Fruit fly (Drosophila melanogaster) whole organism, pupa: Measurements from ENCODE around the gene CG6576.

Experiments
- CG12605 ChIP-seq: fragments of 200-800 bp; sonication (Bioruptor generic); IDR thresholded peaks from 2 replicates; pipeline ENCODE4 v1.3.6; 2022; ENCODE audit warnings: missing biosample characterization, missing genetic modification characterization
- CG13204 ChIP-seq: fragments of 200-800 bp; sonication (Bioruptor generic); optimal IDR thresholded peaks from 2 replicates; lab custom pipeline; 2018; ENCODE audit warnings: missing biosample characterization, mild to moderate bottlenecking, missing genetic modification characterization, moderate library complexity
- CG14655 ChIP-seq: fragments of 200-800 bp; sonication (Bioruptor generic); optimal IDR thresholded peaks from 3 replicates; lab custom pipeline; 2017; ENCODE audit warnings: mild to moderate bottlenecking, missing biosample characterization, missing genetic modification reagents, missing genetic modification characterization
- CG15710 ChIP-seq: fragments of 200-800 bp; sonication (Bioruptor generic); optimal IDR thresholded peaks from 2 replicates; lab custom pipeline; 2018; ENCODE audit warnings: missing biosample characterization, mild to moderate bottlenecking, missing genetic modification characterization, moderate library complexity
- CG17806 ChIP-seq: fragments of 200-800 bp; sonication (Bioruptor generic); optimal IDR thresholded peaks from 2 replicates; lab custom pipeline; 2018; ENCODE audit warnings: missing biosample characterization, mild to moderate bottlenecking, missing genetic modification characterization, moderate library complexity
- CG32121 ChIP-seq: fragments of 200-800 bp; sonication (Bioruptor generic); IDR thresholded peaks from 2 replicates; pipeline ENCODE4 v1.3.6; 2022; ENCODE audit warnings: missing biosample characterization, missing genetic modification characterization
- CG34367 ChIP-seq: fragments of 200-800 bp; sonication (Bioruptor generic); optimal IDR thresholded peaks from 2 replicates; lab custom pipeline; 2018; ENCODE audit warnings: missing biosample characterization, mild to moderate bottlenecking, missing genetic modification characterization
- CG4496 ChIP-seq: fragments of 200-800 bp; sonication (Bioruptor generic); IDR thresholded peaks from 3 replicates; pipeline ENCODE4 v1.3.6; 2022; ENCODE audit warnings: missing biosample characterization, missing genetic modification characterization
- CG8159 ChIP-seq: fragments of 200-800 bp; sonication (Bioruptor generic); optimal IDR thresholded peaks from 3 replicates; lab custom pipeline; 2018; ENCODE audit warnings: missing biosample characterization, mild to moderate bottlenecking, missing genetic modification characterization, moderate library complexity
- CG8301 ChIP-seq: fragments of 200-800 bp; sonication (Bioruptor generic); optimal IDR thresholded peaks from 2 replicates; lab custom pipeline; 2018; ENCODE audit warnings: missing biosample characterization, mild to moderate bottlenecking, missing genetic modification characterization
- CG9948 ChIP-seq: fragments of 200-800 bp; sonication (Bioruptor generic); optimal IDR thresholded peaks from 2 replicates; lab custom pipeline; 2018; ENCODE audit warnings: missing biosample characterization, mild to moderate bottlenecking, missing genetic modification characterization, moderate library complexity
- D1 ChIP-seq: fragments of 200-800 bp; sonication (Bioruptor generic); optimal IDR thresholded peaks from 2 replicates; lab custom pipeline; 2018; ENCODE audit warnings: missing biosample characterization, mild to moderate bottlenecking, missing genetic modification characterization, moderate library complexity
- EcR ChIP-seq: fragments of 200-800 bp; sonication (Bioruptor generic); optimal IDR thresholded peaks from 3 replicates; lab custom pipeline; 2019; ENCODE audit warnings: missing biosample characterization, missing genetic modification characterization, mild to moderate bottlenecking, moderate library complexity, missing genetic modification reagents
- Ets98B ChIP-seq: fragments of 200-800 bp; sonication (Bioruptor generic); IDR thresholded peaks from 2 replicates; pipeline ENCODE4 v1.3.6; 2022; ENCODE audit warnings: missing biosample characterization, missing genetic modification characterization
- Pif1A ChIP-seq: fragments of 200-800 bp; sonication (Bioruptor generic); optimal IDR thresholded peaks from 3 replicates; lab custom pipeline; 2016; ENCODE audit warnings: missing biosample characterization, missing genetic modification characterization
- Pif1B ChIP-seq: fragments of 200-800 bp; sonication (Bioruptor generic); optimal IDR thresholded peaks from 3 replicates; lab custom pipeline; 2016; ENCODE audit warnings: missing biosample characterization, missing genetic modification characterization
- Snoo ChIP-seq: fragments of 200-800 bp; sonication (Bioruptor generic); optimal IDR thresholded peaks from 3 replicates; lab custom pipeline; 2017; ENCODE audit warnings: missing biosample characterization, mild to moderate bottlenecking, missing genetic modification characterization, inconsistent platforms
- fd96Ca ChIP-seq: fragments of 200-800 bp; sonication (Bioruptor generic); IDR thresholded peaks from 3 replicates; pipeline ENCODE4 v1.3.6; 2022; ENCODE audit warnings: missing biosample characterization, missing genetic modification characterization
- gl ChIP-seq: fragments of 200-800 bp; sonication (Bioruptor generic); optimal IDR thresholded peaks from 2 replicates; lab custom pipeline; 2018; ENCODE audit warnings: missing biosample characterization, mild to moderate bottlenecking, missing genetic modification characterization
- rn ChIP-seq: fragments of 200-800 bp; sonication (Bioruptor generic); IDR thresholded peaks from 2 replicates; pipeline ENCODE4 v1.3.6; 2022; ENCODE audit warnings: missing biosample characterization, missing genetic modification characterization

Gene CG6576

dm6 chr3L:8798539-8798938 is 42.8 kb downstream of the CG6576 start:
- TF ChIP-seq CG14655 (GFP tag; lab: Kevin White, UChicago) (no peak), D1 (tag; lab: Kevin White, UChicago) (peak; percentile 4)

DNA sequence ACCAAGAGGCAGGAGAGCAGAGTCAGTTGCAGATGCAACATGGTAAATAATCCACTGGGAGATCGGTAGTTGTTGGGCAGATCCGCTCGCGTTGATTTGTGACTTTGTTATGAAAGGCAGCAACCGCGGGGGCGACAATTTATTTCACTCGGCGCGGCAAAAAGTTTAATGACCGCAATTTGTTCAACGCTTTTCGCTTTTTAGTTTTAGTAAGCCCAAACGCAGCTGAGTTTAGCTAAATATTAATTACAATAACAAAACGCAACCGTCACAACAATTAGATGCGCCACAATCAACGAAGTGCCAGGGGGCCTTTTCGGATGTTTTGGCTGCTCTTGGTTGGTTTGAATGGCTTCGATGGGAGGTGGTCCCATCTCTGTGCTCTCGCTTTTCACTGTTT is 44.6 kb downstream of the CG6576 start, which contains the start of gene CG13310:
CG13310 (minus strand) TSS at position 101 of the 400 bp plus-strand sequence.
- TF ChIP-seq CG15710 (tag; lab: Kevin White, UChicago) (no peak), D1 (tag; lab: Kevin White, UChicago) (no peak), CG4496 (GFP tag; lab: Robert Waterston, UW) (no peak), CG32121 (no peak), CG8301 (tag; lab: Kevin White, UChicago) (no peak), CG34367 (tag; lab: Kevin White, UChicago) (no peak), CG14655 (GFP tag; lab: Kevin White, UChicago) (no peak), CG12605 (GFP tag; lab: Robert Waterston, UW) (no peak), CG13204 (no peak), rn (GFP tag; lab: Robert Waterston, UW) (no peak), fd96Ca (GFP tag; lab: Robert Waterston, UW) (no peak), CG17806 (tag; lab: Kevin White, UChicago) (no peak), CG8159 (tag; lab: Kevin White, UChicago) (no peak), Snoo (tag; lab: Kevin White, UChicago) (no peak)
- TF ChIP-seq, all 21 proteins: peak for 0

DNA sequence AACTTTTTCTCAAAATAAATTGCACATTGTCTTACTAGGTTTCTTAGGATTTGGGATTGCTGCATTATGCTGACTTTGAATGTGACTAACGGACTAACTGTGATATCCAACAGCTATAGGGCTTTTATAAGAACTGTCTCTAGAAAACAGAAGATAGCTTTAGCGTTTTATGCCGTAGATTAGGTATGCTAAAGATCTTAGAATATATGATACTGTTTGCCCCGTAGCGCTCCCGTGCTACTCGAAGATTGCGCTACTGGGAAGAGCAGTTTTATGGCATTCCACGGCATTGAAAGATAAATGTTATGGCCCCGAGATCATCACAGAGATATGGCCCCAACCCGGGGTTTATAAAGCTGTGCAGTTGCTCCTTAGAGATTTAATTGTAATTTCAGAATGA is 46.3 kb downstream of the CG6576 start, which contains the start of the genes CG13311 and CG34426:
CG13311 (minus strand) TSS at position 101 of the 400 bp plus-strand sequence.
CG34426 (plus strand) TSS at position 400 of the 400 bp plus-strand sequence.
- TF ChIP-seq CG34367 (tag; lab: Kevin White, UChicago) = no peak
- no peak for TF ChIP-seq rn (GFP tag; lab: Robert Waterston, UW)
- TF ChIP-seq EcR (GFP tag; lab: Kevin White, UChicago) = no peak
- no peak for TF ChIP-seq Ets98B (GFP tag; lab: Robert Waterston, UW)
- TF ChIP-seq CG8301 (tag; lab: Kevin White, UChicago) = no peak
- no peak for TF ChIP-seq Snoo (tag; lab: Kevin White, UChicago)
- TF ChIP-seq CG12605 (GFP tag; lab: Robert Waterston, UW) = no peak
- TF ChIP-seq CG8159 (tag; lab: Kevin White, UChicago) = no peak
- no peak for TF ChIP-seq CG17806 (tag; lab: Kevin White, UChicago)
- no peak for TF ChIP-seq CG9948 (tag; lab: Kevin White, UChicago)
- TF ChIP-seq Pif1A (GFP tag; lab: Kevin White, UChicago) = no peak
- TF ChIP-seq CG14655 (GFP tag; lab: Kevin White, UChicago) = no peak
- TF ChIP-seq gl = no peak
- no peak for TF ChIP-seq CG13204
- no peak for TF ChIP-seq CG4496 (GFP tag; lab: Robert Waterston, UW)
- no peak for TF ChIP-seq Pif1B (GFP tag; lab: Kevin White, UChicago)
- TF ChIP-seq CG32121 = no peak
- TF ChIP-seq, all 21 proteins: peak for 0

- TF ChIP-seq gl (no peak), CG12605 (GFP tag; lab: Robert Waterston, UW) (no peak), Snoo (tag; lab: Kevin White, UChicago) (no peak), Ets98B (GFP tag; lab: Robert Waterston, UW) (no peak), CG17806 (tag; lab: Kevin White, UChicago) (no peak), CG15710 (tag; lab: Kevin White, UChicago) (no peak), EcR (GFP tag; lab: Kevin White, UChicago) (no peak)
These were observed 48.5 kb downstream of the CG6576 start, which contains the start of the genes CG32023 and CG34427 for dm6 chr3L:8804082-8804814. TSS of gene CG32023 (minus strand) at chr3L:8804182. TSS of gene CG34427 (plus strand) at chr3L:8804764.
